5 worm cellular contexts compared by ENCODE assay signal in the genomic region with DNA sequence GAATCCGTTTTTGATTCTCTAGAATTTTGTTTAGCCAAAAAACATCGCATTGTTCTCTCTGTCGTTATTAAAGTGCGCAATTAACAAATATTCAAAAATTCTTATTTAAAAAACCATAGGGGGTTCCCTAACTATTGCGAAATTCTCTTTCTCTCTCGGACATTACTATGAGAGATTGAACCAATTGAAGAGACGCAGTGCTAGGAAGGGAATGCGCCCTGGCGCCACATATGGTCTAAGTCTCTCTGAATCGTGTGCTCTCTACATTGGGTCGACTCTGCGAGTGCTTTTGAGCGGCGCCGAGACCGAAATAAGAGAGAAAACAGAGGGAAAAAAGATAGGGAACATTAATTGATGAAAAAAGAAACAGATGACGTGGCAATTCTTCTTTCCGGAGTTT.
TF ChIP-seq lines count a peak whose summit lies in the region.

No protein-coding gene starts in this region.

TF ChIP-seq in whole organism, L1 larva, 84 proteins besides CTCF, POLR2A, EP300 and RAD21 (continued from another document and continues in another):
- TF ChIP-seq ets-5 (GFP tag; IDR thresholded peaks at IDR 0.05; lab: Robert Waterston, UW) (no peak), aly-2 (tag; optimal IDR thresholded peaks at IDR 0.05; lab: Kevin White, UChicago) (peak; percentile 9), mab-9 (GFP tag; IDR thresholded peaks at IDR 0.05; lab: Robert Waterston, UW) (no peak), Y116A8C.19 (tag; optimal IDR thresholded peaks at IDR 0.05; lab: Kevin White, UChicago; ENCODE audit: borderline replicate concordance) (no peak), nhr-47 (tag; optimal IDR thresholded peaks at IDR 0.05; lab: Kevin White, UChicago) (peak; percentile 72), mep-1 (tag; optimal IDR thresholded peaks at IDR 0.05; lab: Kevin White, UChicago) (peak; percentile 87), lin-15B (tag; optimal IDR thresholded peaks at IDR 0.05; lab: Kevin White, UChicago) (no peak), egl-13 (tag; optimal IDR thresholded peaks at IDR 0.05; lab: Kevin White, UChicago) (peak; percentile 37), rnt-1 (tag; optimal IDR thresholded peaks at IDR 0.05; lab: Kevin White, UChicago) (peak; percentile 77), sox-4 (tag; optimal IDR thresholded peaks at IDR 0.05; lab: Kevin White, UChicago) (no peak), unc-62 (GFP tag; optimal IDR thresholded peaks at IDR 0.05; lab: Kevin White, UChicago) (no peak), nhr-237 (tag; optimal IDR thresholded peaks at IDR 0.05; lab: Kevin White, UChicago) (peak; percentile 25), snpc-4 (tag; optimal IDR thresholded peaks at IDR 0.05; lab: Kevin White, UChicago) (peak; percentile 54), sup-37 (GFP tag; optimal IDR thresholded peaks at IDR 0.05; lab: Kevin White, UChicago) (peak; percentile 27), vab-15 (tag; optimal IDR thresholded peaks at IDR 0.05; lab: Kevin White, UChicago) (no peak), dsc-1 (tag; optimal IDR thresholded peaks at IDR 0.05; lab: Kevin White, UChicago) (peak; percentile 90), hlh-17 (GFP tag; optimal IDR thresholded peaks at IDR 0.05; lab: Kevin White, UChicago; ENCODE audit: borderline replicate concordance) (no peak), aha-1 (tag; optimal IDR thresholded peaks at IDR 0.05; lab: Kevin White, UChicago) (no peak), blmp-1 (tag; optimal IDR thresholded peaks at IDR 0.05; lab: Kevin White, UChicago) (peak; percentile 39), dpl-1 (GFP tag; optimal IDR thresholded peaks at IDR 0.05; lab: Kevin White, UChicago) (peak; percentile 47 to 66 (median 56)), nhr-84 (tag; optimal IDR thresholded peaks at IDR 0.05; lab: Kevin White, UChicago) (no peak), sptf-1 (tag; optimal IDR thresholded peaks at IDR 0.05; lab: Kevin White, UChicago) (no peak), pqm-1 (tag; optimal IDR thresholded peaks at IDR 0.05; lab: Kevin White, UChicago) (no peak), swsn-7 (tag; optimal IDR thresholded peaks at IDR 0.05; lab: Kevin White, UChicago) (peak; percentile 76), C16A3.4 (tag; optimal IDR thresholded peaks at IDR 0.05; lab: Kevin White, UChicago) (no peak), mef-2 (tag; optimal IDR thresholded peaks at IDR 0.05; lab: Kevin White, UChicago) (peak; percentile 13)

TF ChIP-seq in whole organism, L2 larva, 48 proteins besides CTCF, POLR2A, EP300 and RAD21 (continued from another document and continues in another):
- TF ChIP-seq unc-55 (GFP tag; optimal IDR thresholded peaks at IDR 0.05; lab: Kevin White, UChicago) (peak; percentile 91), ZK546.5 (tag; optimal IDR thresholded peaks at IDR 0.05; lab: Kevin White, UChicago) (no peak), lin-39 (tag; optimal IDR thresholded peaks at IDR 0.05; lab: Kevin White, UChicago) (no peak), unc-39 (tag; optimal IDR thresholded peaks at IDR 0.05; lab: Kevin White, UChicago) (no peak), blmp-1 (tag; optimal IDR thresholded peaks at IDR 0.05; lab: Kevin White, UChicago; ENCODE audit: insufficient read depth) (no peak), Y55F3AM.14 (GFP tag; optimal IDR thresholded peaks at IDR 0.05; lab: Kevin White, UChicago) (peak; percentile 52), nhr-237 (tag; optimal IDR thresholded peaks at IDR 0.05; lab: Kevin White, UChicago) (no peak), ama-1 (optimal IDR thresholded peaks at IDR 0.05; lab: Kevin White, UChicago) (peak; percentile 49), ceh-82 (tag; optimal IDR thresholded peaks at IDR 0.05; lab: Kevin White, UChicago) (no peak), F13H6.1 (tag; optimal IDR thresholded peaks at IDR 0.05; lab: Kevin White, UChicago) (peak; percentile 83), lin-13 (GFP tag; optimal IDR thresholded peaks at IDR 0.05; lab: Kevin White, UChicago) (peak; percentile 56), mbf-1 (tag; optimal IDR thresholded peaks at IDR 0.05; lab: Kevin White, UChicago) (no peak), dmd-4 (tag; optimal IDR thresholded peaks at IDR 0.05; lab: Kevin White, UChicago) (no peak), snpc-4 (tag; optimal IDR thresholded peaks at IDR 0.05; lab: Kevin White, UChicago) (peak; percentile 44), lin-11 (tag; optimal IDR thresholded peaks at IDR 0.05; lab: Kevin White, UChicago) (no peak), alr-1 (tag; optimal IDR thresholded peaks at IDR 0.05; lab: Kevin White, UChicago) (no peak), nhr-25 (tag; optimal IDR thresholded peaks at IDR 0.05; lab: Kevin White, UChicago) (peak; percentile 32), egl-27 (tag; optimal IDR thresholded peaks at IDR 0.05; lab: Kevin White, UChicago) (peak; percentile 52), peb-1 (tag; optimal IDR thresholded peaks at IDR 0.05; lab: Kevin White, UChicago) (no peak), nhr-10 (tag; optimal IDR thresholded peaks at IDR 0.05; lab: Kevin White, UChicago) (no peak), lsy-2 (tag; optimal IDR thresholded peaks at IDR 0.05; lab: Kevin White, UChicago) (peak; percentile 53 to 78), nhr-77 (tag; optimal IDR thresholded peaks at IDR 0.05; lab: Kevin White, UChicago) (no peak), sma-3 (GFP tag; optimal IDR thresholded peaks at IDR 0.05; lab: Kevin White, UChicago) (peak; percentile 62), fos-1 (tag; optimal IDR thresholded peaks at IDR 0.05; lab: Kevin White, UChicago) (peak; percentile 71), elt-3 (tag; optimal IDR thresholded peaks at IDR 0.05; lab: Kevin White, UChicago) (no peak), elt-1 (tag; optimal IDR thresholded peaks at IDR 0.05; lab: Kevin White, UChicago) (no peak), ceh-16 (tag; optimal IDR thresholded peaks at IDR 0.05; lab: Kevin White, UChicago) (peak; percentile 48)

TF ChIP-seq in whole organism, L3 larva, 47 proteins besides CTCF, POLR2A, EP300 and RAD21 (continued from another document and continues in another):
- TF ChIP-seq mml-1 (tag; optimal IDR thresholded peaks at IDR 0.05; lab: Kevin White, UChicago) (no peak), ZK546.5 (tag; optimal IDR thresholded peaks at IDR 0.05; lab: Kevin White, UChicago) (no peak), egl-5 (tag; optimal IDR thresholded peaks at IDR 0.05; lab: Kevin White, UChicago) (peak; percentile 57), tbx-2 (tag; optimal IDR thresholded peaks at IDR 0.05; lab: Kevin White, UChicago) (peak; percentile 4), snpc-4 (tag; optimal IDR thresholded peaks at IDR 0.05; lab: Kevin White, UChicago) (peak; percentile 54), nhr-76 (tag; optimal IDR thresholded peaks at IDR 0.05; lab: Kevin White, UChicago) (no peak), eor-1 (tag; optimal IDR thresholded peaks at IDR 0.05; lab: Kevin White, UChicago) (no peak), ceh-16 (tag; optimal IDR thresholded peaks at IDR 0.05; lab: Kevin White, UChicago) (no peak), nhr-12 (tag; optimal IDR thresholded peaks at IDR 0.05; lab: Kevin White, UChicago) (no peak), fos-1 (tag; optimal IDR thresholded peaks at IDR 0.05; lab: Kevin White, UChicago) (no peak), nhr-23 (tag; optimal IDR thresholded peaks at IDR 0.05; lab: Kevin White, UChicago) (peak; percentile 52), nhr-77 (tag; optimal IDR thresholded peaks at IDR 0.05; lab: Kevin White, UChicago) (no peak), fkh-10 (GFP tag; optimal IDR thresholded peaks at IDR 0.05; lab: Kevin White, UChicago) (no peak), ztf-4 (tag; optimal IDR thresholded peaks at IDR 0.05; lab: Kevin White, UChicago) (no peak), sea-2 (GFP tag; optimal IDR thresholded peaks at IDR 0.05; lab: Kevin White, UChicago) (no peak), daf-12 (tag; optimal IDR thresholded peaks at IDR 0.05; lab: Kevin White, UChicago) (no peak), nhr-237 (tag; optimal IDR thresholded peaks at IDR 0.05; lab: Kevin White, UChicago) (no peak), nhr-67 (tag; optimal IDR thresholded peaks at IDR 0.05; lab: Kevin White, UChicago) (no peak), lin-39 (tag; optimal IDR thresholded peaks at IDR 0.05; lab: Kevin White, UChicago) (peak; percentile 63), unc-39 (tag; optimal IDR thresholded peaks at IDR 0.05; lab: Kevin White, UChicago) (no peak), unc-62 (GFP tag; optimal IDR thresholded peaks at IDR 0.05; lab: Kevin White, UChicago) (no peak), fkh-2 (tag; optimal IDR thresholded peaks at IDR 0.05; lab: Kevin White, UChicago) (no peak), ceh-82 (tag; optimal IDR thresholded peaks at IDR 0.05; lab: Kevin White, UChicago) (no peak), nhr-43 (tag; optimal IDR thresholded peaks at IDR 0.05; lab: Kevin White, UChicago; ENCODE audit: poor library complexity, severe bottlenecking) (peak; percentile 14), elt-2 (tag; optimal IDR thresholded peaks at IDR 0.05; lab: Kevin White, UChicago) (peak; percentile 60), pha-4 (tag; optimal IDR thresholded peaks at IDR 0.05; lab: Kevin White, UChicago) (peak; percentile 79), mdl-1 (tag; optimal IDR thresholded peaks at IDR 0.05; lab: Kevin White, UChicago) (no peak), skn-1 (tag; optimal IDR thresholded peaks at IDR 0.05; lab: Kevin White, UChicago) (peak; percentile 14)

TF ChIP-seq in whole organism, L4 larva, 104 proteins besides CTCF, POLR2A, EP300 and RAD21 (continued from another document and continues in another):
- TF ChIP-seq aha-1 (tag; lab: Kevin White, UChicago) (peak; percentile 98), daf-19 (GFP tag; conservative IDR thresholded peaks at IDR 0.05; lab: Robert Waterston, UW) (no peak), nhr-6 (tag; optimal IDR thresholded peaks at IDR 0.05; lab: Kevin White, UChicago) (peak; percentile 13), lsy-2 (tag; optimal IDR thresholded peaks at IDR 0.05; lab: Kevin White, UChicago) (peak in 1 of 2 experiments; percentile 76), mxl-3 (GFP tag; optimal IDR thresholded peaks at IDR 0.05; lab: Kevin White, UChicago) (peak; percentile 40), lir-3 (tag; optimal IDR thresholded peaks at IDR 0.05; lab: Kevin White, UChicago) (no peak), F37D6.2 (tag; optimal IDR thresholded peaks at IDR 0.05; lab: Kevin White, UChicago) (peak; percentile 38), mdl-1 (tag; optimal IDR thresholded peaks at IDR 0.05; lab: Kevin White, UChicago) (peak in 1 of 2 experiments; percentile 27), lin-15B (tag; optimal IDR thresholded peaks at IDR 0.05; lab: Kevin White, UChicago) (no peak), dmd-6 (GFP tag; IDR thresholded peaks at IDR 0.05; lab: Robert Waterston, UW) (peak; percentile 68), nhr-28 (tag; optimal IDR thresholded peaks at IDR 0.05; lab: Kevin White, UChicago) (peak; percentile 52), hmg-1.1 (GFP tag; IDR thresholded peaks at IDR 0.05; lab: Robert Waterston, UW) (peak; percentile 84), nhr-237 (tag; optimal IDR thresholded peaks at IDR 0.05; lab: Kevin White, UChicago) (no peak), nhr-25 (tag; optimal IDR thresholded peaks at IDR 0.05; lab: Kevin White, UChicago; ENCODE audit: borderline replicate concordance, insufficient read depth) (peak; percentile 22), arid-1 (GFP tag; conservative IDR thresholded peaks at IDR 0.05; lab: Robert Waterston, UW) (peak; percentile 49; the same call in 1 of the 2 replicates), pqm-1 (tag; optimal IDR thresholded peaks at IDR 0.05; lab: Kevin White, UChicago) (peak; percentile 5), lin-1 (GFP tag; IDR thresholded peaks at IDR 0.05; lab: Robert Waterston, UW) (peak; percentile 78; the same call in 1 of the 2 replicates), tra-1 (GFP tag; IDR thresholded peaks at IDR 0.05; lab: Robert Waterston, UW) (peak; percentile 57; the same call in 1 of the 2 replicates), D1046.2 (GFP tag; IDR thresholded peaks at IDR 0.05; lab: Robert Waterston, UW) (no peak), ceh-20 (GFP tag; IDR thresholded peaks at IDR 0.05; lab: Robert Waterston, UW) (peak; percentile 54; the same call in 1 of the 2 replicates), dve-1 (tag; optimal IDR thresholded peaks at IDR 0.05; lab: Kevin White, UChicago; ENCODE audit: insufficient read depth) (peak; percentile 84), ama-1 (optimal IDR thresholded peaks at IDR 0.05; lab: Kevin White, UChicago) (peak; percentile 34), hif-1 (tag; optimal IDR thresholded peaks at IDR 0.05; lab: Kevin White, UChicago) (peak in 1 of 2 experiments; percentile 49), daf-16 (GFP tag; optimal IDR thresholded peaks at IDR 0.05; lab: Kevin White, UChicago) (peak in 1 of 2 experiments; percentile 16), daf-16 (tag; optimal IDR thresholded peaks at IDR 0.05; lab: Kevin White, UChicago) (peak; percentile 66), lin-13 (GFP tag; optimal IDR thresholded peaks at IDR 0.05; lab: Kevin White, UChicago) (peak; percentile 37), set-16 (GFP tag; IDR thresholded peaks at IDR 0.05; lab: Robert Waterston, UW) (peak; percentile 48), T20F7.1 (GFP tag; optimal IDR thresholded peaks at IDR 0.05; lab: Kevin White, UChicago) (peak; percentile 40)

TF ChIP-seq in whole organism, young adult, 124 proteins besides CTCF, POLR2A, EP300 and RAD21 (continued from another document and continues in another):
- TF ChIP-seq egl-18 (GFP tag; IDR thresholded peaks at IDR 0.05; lab: Robert Waterston, UW) (no peak), tbx-9 (tag; optimal IDR thresholded peaks at IDR 0.05; lab: Kevin White, UChicago; ENCODE audit: borderline replicate concordance) (no peak), sdz-38 (tag; optimal IDR thresholded peaks at IDR 0.05; lab: Kevin White, UChicago) (no peak), madf-8 (GFP tag; conservative IDR thresholded peaks at IDR 0.05; lab: Robert Waterston, UW) (no peak), snpc-1.3 (tag; optimal IDR thresholded peaks at IDR 0.05; lab: Kevin White, UChicago; ENCODE audit: insufficient read depth) (no peak), pha-4 (tag; optimal IDR thresholded peaks at IDR 0.05; lab: Kevin White, UChicago) (peak; percentile 38), ceh-58 (GFP tag; IDR thresholded peaks at IDR 0.05; lab: Robert Waterston, UW) (no peak), snpc-1.1 (tag; optimal IDR thresholded peaks at IDR 0.05; lab: Kevin White, UChicago; ENCODE audit: insufficient read depth) (no peak), unc-62 (GFP tag; optimal IDR thresholded peaks at IDR 0.05; lab: Kevin White, UChicago) (no peak), mes-4 (tag; optimal IDR thresholded peaks at IDR 0.05; lab: Kevin White, UChicago) (no peak), die-1 (tag; optimal IDR thresholded peaks at IDR 0.05; lab: Kevin White, UChicago) (no peak), Y53G8AR.9 (GFP tag; conservative IDR thresholded peaks at IDR 0.05; lab: Robert Waterston, UW) (0 out of 2 replicates have a peak, but pooled peaks have one; percentile 40), attf-5 (GFP tag; optimal IDR thresholded peaks at IDR 0.05; lab: Kevin White, UChicago) (peak; percentile 88), akir-1 (GFP tag; optimal IDR thresholded peaks at IDR 0.05; lab: Kevin White, UChicago) (no peak), F23B12.7 (tag; optimal IDR thresholded peaks at IDR 0.05; lab: Kevin White, UChicago; ENCODE audit: insufficient read depth) (no peak), zfh-2 (GFP tag; conservative IDR thresholded peaks at IDR 0.05; lab: Robert Waterston, UW) (no peak; the same call in none of the 2 replicates), F33H1.4 (GFP tag; IDR thresholded peaks at IDR 0.05; lab: Robert Waterston, UW) (no peak), nhr-90 (tag; optimal IDR thresholded peaks at IDR 0.05; lab: Kevin White, UChicago) (no peak), lin-35 (GFP tag; optimal IDR thresholded peaks at IDR 0.05; lab: Kevin White, UChicago) (peak in 1 of 3 experiments; percentile 80), mcd-1 (GFP tag; IDR thresholded peaks at IDR 0.05; lab: Robert Waterston, UW) (peak; percentile 64), F37B4.10 (GFP tag; IDR thresholded peaks at IDR 0.05; lab: Robert Waterston, UW) (no peak), B0261.1 (tag; optimal IDR thresholded peaks at IDR 0.05; lab: Kevin White, UChicago) (no peak), ZK185.1 (tag; optimal IDR thresholded peaks at IDR 0.05; lab: Kevin White, UChicago; ENCODE audit: poor library complexity, severe bottlenecking) (peak; percentile 21), athp-1 (tag; optimal IDR thresholded peaks at IDR 0.05; lab: Kevin White, UChicago) (no peak), let-526 (GFP tag; IDR thresholded peaks at IDR 0.05; lab: Robert Waterston, UW) (no peak), K12H6.12 (tag; optimal IDR thresholded peaks at IDR 0.05; lab: Kevin White, UChicago) (peak; percentile 57), hmg-20 (GFP tag; IDR thresholded peaks at IDR 0.05; lab: Robert Waterston, UW) (no peak), B0336.3 (GFP tag; IDR thresholded peaks at IDR 0.05; lab: Robert Waterston, UW) (peak; percentile 17; the same call in 1 of the 2 replicates), tbp1 (GFP tag; optimal IDR thresholded peaks at IDR 0.05; lab: Kevin White, UChicago) (peak; percentile 39), lin-54 (GFP tag; optimal IDR thresholded peaks at IDR 0.05; lab: Kevin White, UChicago) (peak; percentile 44), B0035.1 (tag; optimal IDR thresholded peaks at IDR 0.05; lab: Kevin White, UChicago) (no peak)
